Worm (Caenorhabditis elegans): Measurements from ENCODE around the gene toe-1.

toe-1 gene

ce11 chrII:4419956-4420355, 5.0 kb upstream of the toe-1 start, which contains the start of gene bpnt-1:
bpnt-1 (plus strand) TSS chrII:4420256.
- no peak for TF ChIP-seq F49E8.2 (tag; optimal IDR thresholded peaks at IDR 0.05; ENCODE audit: insufficient read depth)
- 0 out of 2 replicates have a peak, but pooled peaks have one; percentile 28 for TF ChIP-seq Y95B8A.8 (GFP tag; IDR thresholded peaks at IDR 0.05)
- TF ChIP-seq mel-28 (tag; optimal IDR thresholded peaks at IDR 0.05; ENCODE audit: borderline replicate concordance) = no peak

ce11 chrII:4428121-4428520, 3.2 kb downstream of the toe-1 start:
- TF ChIP-seq F39B2.1 (GFP tag; IDR thresholded peaks at IDR 0.05) (no peak), cebp-2 (GFP tag; IDR thresholded peaks at IDR 0.05) (0 out of 2 replicates have a peak, but pooled peaks have one; percentile 36), madf-8 (GFP tag; conservative IDR thresholded peaks at IDR 0.05) (0 out of 2 replicates have a peak, but pooled peaks have one; percentile 11), xnd-1 (tag; optimal IDR thresholded peaks at IDR 0.05) (no peak), ceh-100 (GFP tag; IDR thresholded peaks at IDR 0.05) (no peak), rpc-1 (optimal IDR thresholded peaks at IDR 0.05) (no peak), rpc-1 (tag; optimal IDR thresholded peaks at IDR 0.05) (no peak), nhr-90 (tag; optimal IDR thresholded peaks at IDR 0.05) (no peak), zfh-2 (GFP tag; conservative IDR thresholded peaks at IDR 0.05) (0 out of 2 replicates have a peak, but pooled peaks have one; percentile 35), bed-2 (GFP tag; IDR thresholded peaks at IDR 0.05) (no peak)

- TF ChIP-seq nhr-80 (tag; optimal IDR thresholded peaks at IDR 0.05) (peak; percentile 39), dox-1 (GFP tag; IDR thresholded peaks at IDR 0.05) (no peak), xnd-1 (tag; optimal IDR thresholded peaks at IDR 0.05) (no peak)
These were observed 8.2 kb downstream of the toe-1 start, which contains the start of gene nhr-109 for ce11 chrII:4433146-4433545. nhr-109 (plus strand) TSS chrII:4433367.

DNA sequence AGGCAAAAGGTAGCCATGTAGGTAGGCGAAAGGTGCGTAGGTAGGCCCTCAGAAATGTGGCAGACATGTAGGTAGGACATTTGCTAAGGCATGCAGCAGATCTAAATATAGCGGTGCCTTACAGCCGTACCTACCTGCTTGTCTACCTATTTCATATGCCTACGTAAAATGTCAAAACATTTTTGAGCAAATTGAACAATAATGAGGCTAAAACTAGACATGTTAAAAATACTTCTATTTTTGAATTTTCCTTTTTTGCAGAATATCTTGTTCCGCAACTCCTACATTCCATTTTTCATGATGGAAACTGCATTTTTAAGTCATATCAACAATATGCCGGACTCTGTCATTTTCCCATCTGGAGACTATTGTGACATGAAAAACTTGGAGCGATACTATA, 9.3 kb downstream of the toe-1 start:
- TF ChIP-seq ztf-18 (tag; optimal IDR thresholded peaks at IDR 0.05) (no peak), let-526 (GFP tag; IDR thresholded peaks at IDR 0.05) (no peak), ztf-6 (GFP tag; IDR thresholded peaks at IDR 0.05) (no peak), ceh-58 (GFP tag; IDR thresholded peaks at IDR 0.05) (no peak), ztf-25 (GFP tag; IDR thresholded peaks at IDR 0.05) (no peak), him-1 (tag; optimal IDR thresholded peaks at IDR 0.05) (no peak), F22D6.2 (tag; optimal IDR thresholded peaks at IDR 0.05) (no peak), lag-1 (GFP tag; IDR thresholded peaks at IDR 0.05) (no peak), lin-26 (GFP tag; IDR thresholded peaks at IDR 0.05) (no peak), nfyb-1 (GFP tag; IDR thresholded peaks at IDR 0.05) (no peak), Y67H2A.10 (GFP tag; conservative IDR thresholded peaks at IDR 0.05) (no peak), B0035.1 (tag; optimal IDR thresholded peaks at IDR 0.05) (no peak), ZK185.1 (tag; optimal IDR thresholded peaks at IDR 0.05; ENCODE audit: poor library complexity, severe bottlenecking) (no peak), fkh-3 (tag; optimal IDR thresholded peaks at IDR 0.05) (no peak), dpff-1 (tag; optimal IDR thresholded peaks at IDR 0.05) (no peak), madf-10 (tag; optimal IDR thresholded peaks at IDR 0.05) (no peak), F55B11.4 (tag; optimal IDR thresholded peaks at IDR 0.05; ENCODE audit: borderline replicate concordance, insufficient read depth) (no peak)

DNA sequence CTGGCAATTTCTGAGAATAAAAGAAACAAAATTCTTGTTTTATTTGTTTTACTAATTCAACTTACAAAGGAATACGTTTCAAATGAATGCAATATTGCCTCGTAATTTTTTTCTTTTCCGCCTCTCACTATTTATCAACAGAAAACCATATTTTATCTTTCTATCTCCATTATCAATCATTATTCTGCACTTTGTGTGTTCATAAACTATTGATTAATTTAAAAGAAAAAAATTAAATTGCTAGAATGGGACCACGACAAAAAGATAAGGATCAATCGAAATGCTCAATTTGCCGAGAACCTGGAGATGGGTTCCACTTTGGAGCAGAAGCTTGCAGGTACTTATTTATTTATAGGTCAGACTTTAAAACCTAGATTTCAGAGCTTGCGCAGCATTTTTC, 10.2 kb downstream of the toe-1 start, which contains the start of gene nhr-273:
Gene nhr-273 (plus strand): TSS at position 167 of the 400 bp plus-strand sequence.
- TF ChIP-seq lin-40 (tag; optimal IDR thresholded peaks at IDR 0.05) (peak; percentile 9), nfya-1 (tag; optimal IDR thresholded peaks at IDR 0.05; ENCODE audit: borderline replicate concordance, insufficient read depth) (no peak)

Measured in whole organism, young adult.